Fruit fly (Drosophila melanogaster) whole organism, adult: ENCODE results near the gene CG5171.

Experiments
- CG11617 ChIP-seq: fragments of 200-800 bp; sonication (Bioruptor generic); optimal IDR thresholded peaks from 2 replicates; lab custom pipeline; 2017; ENCODE audit warnings: mild to moderate bottlenecking, missing biosample characterization, missing genetic modification reagents, missing genetic modification characterization
- CG12768 ChIP-seq: fragments of 200-800 bp; sonication (Bioruptor generic); optimal IDR thresholded peaks from 2 replicates; lab custom pipeline; 2017; ENCODE audit warnings: missing biosample characterization, missing genetic modification characterization, mild to moderate bottlenecking, moderate library complexity, missing genetic modification reagents
- CG14711 ChIP-seq: fragments of 200-800 bp; sonication (Bioruptor generic); optimal IDR thresholded peaks from 2 replicates; lab custom pipeline; 2018; ENCODE audit warnings: missing biosample characterization, mild to moderate bottlenecking, missing genetic modification characterization, moderate library complexity
- CG1620 ChIP-seq: fragments of 200-800 bp; sonication (Bioruptor generic); optimal IDR thresholded peaks from 2 replicates; lab custom pipeline; 2016; ENCODE audit warnings: missing biosample characterization, missing genetic modification characterization
- CG33017 ChIP-seq: fragments of 200-800 bp; sonication (Bioruptor generic); optimal IDR thresholded peaks from 2 replicates; lab custom pipeline; 2018; ENCODE audit warnings: missing biosample characterization, mild to moderate bottlenecking, missing genetic modification characterization, moderate library complexity
- CG5204 ChIP-seq: fragments of 200-800 bp; sonication (Bioruptor generic); optimal IDR thresholded peaks from 2 replicates; lab custom pipeline; 2016; ENCODE audit warnings: missing biosample characterization, missing genetic modification characterization
- CG7045 ChIP-seq: fragments of 200-800 bp; sonication (Bioruptor generic); optimal IDR thresholded peaks from 2 replicates; lab custom pipeline; 2017; ENCODE audit warnings: missing biosample characterization, mild to moderate bottlenecking, missing genetic modification characterization
- CG7101 ChIP-seq: fragments of 200-800 bp; sonication (Bioruptor generic); optimal IDR thresholded peaks from 2 replicates; lab custom pipeline; 2018; ENCODE audit warnings: missing biosample characterization, mild to moderate bottlenecking, missing genetic modification characterization, moderate library complexity
- Clk ChIP-seq: fragments of 200-800 bp; sonication (Bioruptor generic); optimal IDR thresholded peaks from 2 replicates; lab custom pipeline; 2017; ENCODE audit warnings: missing biosample characterization, missing genetic modification characterization
- Crg-1 ChIP-seq: fragments of 200-800 bp; sonication (Bioruptor generic); optimal IDR thresholded peaks from 2 replicates; lab custom pipeline; 2016; ENCODE audit warnings: missing biosample characterization, missing genetic modification characterization
- Hr96 ChIP-seq: fragments of 200-800 bp; sonication (Bioruptor generic); optimal IDR thresholded peaks from 2 replicates; lab custom pipeline; 2016; ENCODE audit warnings: missing biosample characterization, missing genetic modification characterization
- Mnt ChIP-seq: fragments of 200-800 bp; sonication (Bioruptor generic); optimal IDR thresholded peaks from 2 replicates; lab custom pipeline; 2016; ENCODE audit warnings: missing biosample characterization, mild to moderate bottlenecking, missing genetic modification characterization
- bab1 ChIP-seq: fragments of 200-800 bp; sonication (Bioruptor generic); optimal IDR thresholded peaks from 3 replicates; lab custom pipeline; 2019; ENCODE audit warnings: missing biosample characterization, mild to moderate bottlenecking, missing genetic modification characterization, moderate library complexity
- cic ChIP-seq: fragments of 200-800 bp; sonication (Bioruptor generic); optimal IDR thresholded peaks from 2 replicates; lab custom pipeline; 2017; ENCODE audit warnings: missing biosample characterization, mild to moderate bottlenecking, missing genetic modification characterization, moderate library complexity
- cnc ChIP-seq, 2 experiments: fragments of >200 bp; optimal IDR thresholded peaks; 2 replicates each; lab custom pipeline; 2017
- kay ChIP-seq: fragments of 200-800 bp; sonication (Bioruptor generic); peaks from one replicate; lab custom pipeline; 2016; ENCODE audit warnings: missing biosample characterization, missing genetic modification characterization, borderline replicate concordance
- ovo ChIP-seq: fragments of 200-800 bp; sonication (Bioruptor generic); optimal IDR thresholded peaks from 2 replicates; lab custom pipeline; 2016; ENCODE audit warnings: missing biosample characterization, missing genetic modification characterization
- pad ChIP-seq: fragments of 200-800 bp; sonication (Bioruptor generic); optimal IDR thresholded peaks from 3 replicates; lab custom pipeline; 2017; ENCODE audit warnings: missing biosample characterization, missing genetic modification characterization, mild to moderate bottlenecking, moderate library complexity, missing genetic modification reagents
- tj ChIP-seq: fragments of 200-800 bp; sonication (Bioruptor generic); optimal IDR thresholded peaks from 3 replicates; lab custom pipeline; 2017; ENCODE audit warnings: missing biosample characterization, mild to moderate bottlenecking, missing genetic modification characterization, moderate library complexity
- toe ChIP-seq: fragments of 200-800 bp; sonication (Bioruptor generic); optimal IDR thresholded peaks from 2 replicates; lab custom pipeline; 2016; ENCODE audit warnings: missing biosample characterization, missing genetic modification characterization

Gene CG5171

DNA sequence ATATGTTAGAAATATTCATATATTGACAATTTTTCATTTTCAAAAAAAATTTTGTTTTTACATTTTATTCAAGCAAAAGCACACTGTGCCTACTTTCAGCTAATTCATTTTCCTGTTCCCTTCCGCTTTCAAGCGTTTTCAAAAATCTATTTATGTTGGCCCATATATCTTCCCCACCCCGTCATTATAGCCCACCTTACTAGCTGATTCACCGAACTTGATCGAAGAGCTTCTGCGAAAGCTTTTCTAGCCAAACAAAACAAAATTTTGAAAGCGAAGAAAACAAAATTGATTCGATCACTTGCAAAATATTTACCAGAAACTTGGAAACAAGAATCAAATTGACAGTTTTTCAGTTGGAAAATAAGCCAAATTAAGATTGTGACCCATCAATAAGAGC lies at the start of gene CG5171:
TSS of gene CG5171 (plus strand) at position 311 of the 400 bp plus-strand sequence.
- no peak for TF ChIP-seq CG11617 (GFP tag; lab: Kevin White, UChicago)
- no peak for TF ChIP-seq CG12768 (GFP tag; lab: Kevin White, UChicago)
- TF ChIP-seq pad (GFP tag; lab: Kevin White, UChicago): no peak
- peak; percentile 84 for TF ChIP-seq kay (GFP tag; lab: Kevin White, UChicago)
- TF ChIP-seq Mnt (GFP tag; lab: Kevin White, UChicago): no peak
- no peak for TF ChIP-seq CG5204 (GFP tag; lab: Kevin White, UChicago)
- TF ChIP-seq CG33017 (tag; lab: Kevin White, UChicago): no peak

DNA sequence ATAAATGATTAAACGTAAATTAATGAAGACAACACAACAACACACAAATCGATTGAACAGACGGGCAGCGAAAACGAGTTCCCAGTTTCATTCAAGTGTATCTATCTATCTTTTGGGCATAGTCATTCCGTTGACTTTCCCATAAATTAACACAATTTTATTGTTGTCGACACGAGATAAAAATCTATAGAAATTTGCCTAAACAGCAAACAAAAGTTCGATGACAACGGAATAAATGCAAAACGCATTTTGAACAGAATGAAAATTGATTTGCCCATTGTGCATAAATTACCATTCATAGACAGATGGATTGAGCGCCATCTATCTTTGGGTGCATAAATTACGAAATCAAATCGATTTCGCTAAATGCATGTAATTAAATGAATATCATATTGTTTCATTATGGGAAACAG lies 48.4 kb upstream of the CG5171 start:
- TF ChIP-seq Clk (GFP tag; lab: Kevin White, UChicago) (no peak), ovo (GFP tag; lab: Kevin White, UChicago) (no peak), toe (GFP tag; lab: Kevin White, UChicago) (no peak), bab1 (GFP tag; lab: Kevin White, UChicago) (no peak), Crg-1 (GFP tag; lab: Kevin White, UChicago) (no peak), CG1620 (no peak), CG7101 (tag; lab: Kevin White, UChicago) (no peak), cnc (optimal IDR thresholded peaks at IDR 0.05; lab: Kevin White, UChicago) (no peak), cic (GFP tag; lab: Kevin White, UChicago) (no peak), tj (GFP tag; lab: Kevin White, UChicago) (no peak), Mnt (GFP tag; lab: Kevin White, UChicago) (no peak), CG7045 (no peak)

DNA sequence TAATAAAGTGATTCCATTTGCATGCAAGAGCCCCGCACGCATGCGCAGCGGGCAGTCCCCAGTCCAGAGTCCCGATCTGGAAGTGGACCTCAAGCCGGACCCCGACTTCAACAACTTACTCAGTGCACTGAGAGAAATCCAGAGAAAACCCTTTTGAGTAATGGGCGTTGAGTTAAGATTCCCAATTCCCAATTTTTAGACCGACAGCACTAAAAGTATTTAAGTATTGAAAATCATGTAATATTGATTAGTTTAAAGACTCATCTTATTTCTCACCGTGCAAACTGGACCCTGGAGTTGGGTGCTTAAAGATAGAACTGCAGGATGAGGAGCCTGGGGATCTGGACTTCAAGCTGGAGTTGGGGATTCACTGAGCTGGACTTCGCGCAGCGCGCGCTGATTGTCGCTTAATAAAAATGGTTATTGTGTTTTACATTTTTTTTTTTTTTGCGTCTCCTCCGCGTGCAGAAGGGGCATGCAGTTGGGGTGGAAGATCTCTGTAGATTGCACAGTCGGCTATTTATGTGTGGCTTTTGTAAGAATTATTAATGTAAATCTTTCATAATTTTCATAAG lies 43.0 kb upstream of the CG5171 start:
- no peak for TF ChIP-seq CG5204 (GFP tag; lab: Kevin White, UChicago)
- TF ChIP-seq CG33017 (tag; lab: Kevin White, UChicago): no peak
- no peak for TF ChIP-seq tj (GFP tag; lab: Kevin White, UChicago)
- TF ChIP-seq toe (GFP tag; lab: Kevin White, UChicago): no peak
- no peak for TF ChIP-seq CG7045
- no peak for TF ChIP-seq Mnt (GFP tag; lab: Kevin White, UChicago)
- no peak for TF ChIP-seq pad (GFP tag; lab: Kevin White, UChicago)
- TF ChIP-seq CG1620: no peak
- no peak for TF ChIP-seq CG14711 (tag; lab: Kevin White, UChicago)
- no peak for TF ChIP-seq Hr96
- TF ChIP-seq kay (GFP tag; lab: Kevin White, UChicago): no peak
- TF ChIP-seq CG12768 (GFP tag; lab: Kevin White, UChicago): no peak
- no peak for TF ChIP-seq cnc (optimal IDR thresholded peaks at IDR 0.05; lab: Kevin White, UChicago)
- TF ChIP-seq CG11617 (GFP tag; lab: Kevin White, UChicago): no peak

DNA sequence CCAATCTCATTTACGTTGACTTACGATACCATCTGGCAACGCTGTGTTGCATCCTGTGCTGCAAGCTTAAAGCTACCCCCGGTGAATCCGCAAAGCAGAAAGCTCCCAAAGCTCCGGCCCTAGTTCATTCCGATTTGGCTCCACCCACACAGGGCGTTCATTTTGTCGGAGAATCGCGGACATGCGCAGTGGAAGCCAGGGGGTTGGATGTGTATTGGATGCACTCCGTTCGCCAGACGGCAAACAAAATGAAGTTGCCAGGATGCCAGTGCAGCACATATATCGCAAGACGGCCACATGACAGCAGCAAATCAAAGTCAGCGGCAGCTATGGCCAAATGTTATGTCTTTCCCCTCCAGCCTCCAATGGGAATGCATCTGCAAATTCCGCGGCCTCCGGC lies 42.3 kb upstream of the CG5171 start:
- no peak for TF ChIP-seq cic (GFP tag; lab: Kevin White, UChicago)

DNA sequence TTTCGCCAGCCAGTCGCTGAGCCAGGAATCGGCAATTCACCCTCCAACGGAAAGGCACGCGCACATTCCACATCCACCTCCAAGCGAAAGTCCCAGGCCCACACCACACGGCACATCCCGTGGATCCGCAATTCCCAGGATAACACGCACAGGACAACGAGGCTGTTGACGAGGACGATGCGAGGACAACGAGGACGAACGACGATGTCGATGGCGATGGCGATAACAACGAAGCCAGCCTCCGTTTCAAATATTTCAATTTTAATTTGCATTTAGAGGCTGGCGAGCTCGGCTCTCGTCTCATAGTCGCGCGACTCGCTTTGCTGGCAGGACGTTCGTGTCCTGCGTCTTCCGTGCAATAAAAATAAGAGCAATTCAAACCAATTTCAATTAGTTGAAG lies 38.1 kb upstream of the CG5171 start, which contains the start of gene Wnt10:
TSS of gene Wnt10 (plus strand) at position 301 of the 400 bp plus-strand sequence.
- TF ChIP-seq cnc (optimal IDR thresholded peaks at IDR 0.05; lab: Kevin White, UChicago) (no peak), CG12768 (GFP tag; lab: Kevin White, UChicago) (no peak), CG5204 (GFP tag; lab: Kevin White, UChicago) (no peak), CG7101 (tag; lab: Kevin White, UChicago) (no peak), toe (GFP tag; lab: Kevin White, UChicago) (no peak), ovo (GFP tag; lab: Kevin White, UChicago) (no peak), kay (GFP tag; lab: Kevin White, UChicago) (no peak), CG7045 (no peak), cic (GFP tag; lab: Kevin White, UChicago) (no peak), Clk (GFP tag; lab: Kevin White, UChicago) (no peak), CG11617 (GFP tag; lab: Kevin White, UChicago) (no peak), tj (GFP tag; lab: Kevin White, UChicago) (no peak), bab1 (GFP tag; lab: Kevin White, UChicago) (no peak), pad (GFP tag; lab: Kevin White, UChicago) (no peak), CG33017 (tag; lab: Kevin White, UChicago) (no peak), Mnt (GFP tag; lab: Kevin White, UChicago) (no peak)

DNA sequence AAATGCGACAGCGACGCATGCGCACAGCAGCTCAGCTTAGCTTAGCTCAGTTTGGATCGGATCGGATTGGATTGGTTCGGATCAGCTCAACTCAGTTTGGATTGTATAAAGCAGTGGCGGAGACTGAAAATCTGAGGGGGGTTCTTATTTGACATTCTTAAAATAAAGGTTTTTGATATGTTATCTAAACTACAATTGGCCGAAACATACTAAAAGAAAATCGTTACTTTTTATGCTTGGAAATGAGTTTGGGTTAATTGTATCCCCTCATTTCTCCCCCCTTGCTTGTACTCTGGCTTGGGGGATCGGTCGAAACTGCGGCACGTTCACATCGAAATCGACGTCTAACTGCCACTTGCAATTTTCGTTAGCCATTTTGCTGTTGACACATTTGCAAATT lies 25.0 kb upstream of the CG5171 start:
- TF ChIP-seq CG33017 (tag; lab: Kevin White, UChicago) (no peak), ovo (GFP tag; lab: Kevin White, UChicago) (no peak), kay (GFP tag; lab: Kevin White, UChicago) (no peak)

DNA sequence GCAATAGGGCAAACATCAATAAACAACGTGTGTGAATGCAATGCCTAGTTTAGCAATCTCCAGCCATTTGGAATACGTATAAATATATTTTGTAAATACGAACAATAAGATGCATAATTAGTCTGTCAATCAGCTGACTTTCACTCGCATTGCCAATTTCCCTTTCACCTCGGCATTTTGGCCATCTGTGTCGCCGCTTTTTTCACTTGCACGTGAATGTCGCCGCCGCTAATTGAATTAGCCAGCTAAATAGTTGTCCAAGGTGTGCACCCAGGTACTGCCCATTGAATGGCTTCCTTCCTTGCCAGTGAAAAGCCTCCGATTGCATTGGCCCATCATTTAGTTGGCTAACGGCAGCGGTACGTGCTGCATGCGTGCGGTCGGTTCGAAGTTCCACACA lies 23.7 kb upstream of the CG5171 start, which contains the start of gene ninaC:
TSS of gene ninaC (plus strand) at position 301 of the 400 bp plus-strand sequence.
- no peak for TF ChIP-seq tj (GFP tag; lab: Kevin White, UChicago)
- TF ChIP-seq cic (GFP tag; lab: Kevin White, UChicago): no peak
- no peak for TF ChIP-seq CG12768 (GFP tag; lab: Kevin White, UChicago)
- TF ChIP-seq Mnt (GFP tag; lab: Kevin White, UChicago): no peak
- TF ChIP-seq Hr96: no peak
- no peak for TF ChIP-seq cnc (optimal IDR thresholded peaks at IDR 0.05; lab: Kevin White, UChicago)
- no peak for TF ChIP-seq CG33017 (tag; lab: Kevin White, UChicago)
- no peak for TF ChIP-seq Crg-1 (GFP tag; lab: Kevin White, UChicago)
- TF ChIP-seq CG7101 (tag; lab: Kevin White, UChicago): no peak
